Worm (Caenorhabditis elegans): ENCODE results near the gene nspb-3.

The nspb-3 gene

DNA sequence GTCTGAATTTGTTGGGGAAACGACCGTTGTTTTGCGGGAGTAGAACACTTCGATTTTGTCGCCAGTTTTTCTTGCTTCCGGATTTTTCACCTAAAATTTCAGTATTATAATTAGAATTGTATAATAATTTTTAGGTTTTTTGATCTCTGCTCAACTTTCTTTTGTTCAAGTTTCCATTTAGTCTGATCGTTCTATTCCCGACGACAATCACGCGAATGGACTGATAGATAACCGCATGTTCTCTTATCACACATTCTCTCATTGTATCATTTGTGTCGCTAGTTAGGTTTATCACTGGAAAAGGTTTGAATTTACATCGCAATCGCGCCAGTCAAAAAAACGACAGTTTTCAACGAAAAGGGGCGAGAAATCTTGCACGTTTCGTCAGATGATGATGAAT is 39.9 kb downstream of the nspb-3 start:
- no peak for TF ChIP-seq F13H6.1 (tag; optimal IDR thresholded peaks at IDR 0.05)
- no peak for TF ChIP-seq ZK546.5 (tag; optimal IDR thresholded peaks at IDR 0.05)
- peak in 1 of 2 experiments; percentile 17 for TF ChIP-seq lsy-2 (tag; optimal IDR thresholded peaks at IDR 0.05)
- TF ChIP-seq alr-1 (tag; optimal IDR thresholded peaks at IDR 0.05): no peak
- peak; percentile 23 for TF ChIP-seq gmeb-1 (tag; optimal IDR thresholded peaks at IDR 0.05)
- TF ChIP-seq nhr-77 (tag; optimal IDR thresholded peaks at IDR 0.05): no peak
- TF ChIP-seq skn-1 (tag; optimal IDR thresholded peaks at IDR 0.05): no peak
- peak; percentile 7 for TF ChIP-seq nhr-129 (tag; optimal IDR thresholded peaks at IDR 0.05)
- no peak for TF ChIP-seq ceh-82 (tag; optimal IDR thresholded peaks at IDR 0.05)
- TF ChIP-seq unc-39 (tag; optimal IDR thresholded peaks at IDR 0.05): no peak
- no peak for TF ChIP-seq peb-1 (tag; optimal IDR thresholded peaks at IDR 0.05)
- no peak for TF ChIP-seq unc-55 (GFP tag; optimal IDR thresholded peaks at IDR 0.05)
- no peak for TF ChIP-seq mab-5 (tag; optimal IDR thresholded peaks at IDR 0.05)
- TF ChIP-seq nhr-25 (tag; optimal IDR thresholded peaks at IDR 0.05): no peak
- no peak for TF ChIP-seq blmp-1 (tag; optimal IDR thresholded peaks at IDR 0.05; ENCODE audit: insufficient read depth)
- TF ChIP-seq nhr-21 (tag; optimal IDR thresholded peaks at IDR 0.05): peak; percentile 15
- TF ChIP-seq aly-2 (tag; optimal IDR thresholded peaks at IDR 0.05): no peak
- TF ChIP-seq mbf-1 (tag; optimal IDR thresholded peaks at IDR 0.05): no peak
- no peak for TF ChIP-seq elt-3 (tag; optimal IDR thresholded peaks at IDR 0.05)
- TF ChIP-seq lin-11 (tag; optimal IDR thresholded peaks at IDR 0.05): no peak
- no peak for TF ChIP-seq Y55F3AM.14 (GFP tag; optimal IDR thresholded peaks at IDR 0.05)
- peak; percentile 83 for TF ChIP-seq sma-9 (GFP tag; optimal IDR thresholded peaks at IDR 0.05)
- TF ChIP-seq sma-9 (tag; optimal IDR thresholded peaks at IDR 0.05): no peak
- TF ChIP-seq crh-2 (tag; optimal IDR thresholded peaks at IDR 0.05): peak; percentile 47
- TF ChIP-seq ceh-16 (tag; optimal IDR thresholded peaks at IDR 0.05): no peak
- TF ChIP-seq lin-39 (tag; optimal IDR thresholded peaks at IDR 0.05): no peak
- peak; percentile 26 for TF ChIP-seq sma-3 (GFP tag; optimal IDR thresholded peaks at IDR 0.05)
- TF ChIP-seq dmd-4 (tag; optimal IDR thresholded peaks at IDR 0.05): no peak
- no peak for TF ChIP-seq snpc-4 (tag; optimal IDR thresholded peaks at IDR 0.05)
- no peak for TF ChIP-seq nhr-10 (tag; optimal IDR thresholded peaks at IDR 0.05)
- no peak for TF ChIP-seq ztf-1 (GFP tag; conservative IDR thresholded peaks at IDR 0.05)
- peak; percentile 97 for TF ChIP-seq fos-1 (tag; optimal IDR thresholded peaks at IDR 0.05)
- TF ChIP-seq R02D3.7 (tag; optimal IDR thresholded peaks at IDR 0.05): no peak

DNA sequence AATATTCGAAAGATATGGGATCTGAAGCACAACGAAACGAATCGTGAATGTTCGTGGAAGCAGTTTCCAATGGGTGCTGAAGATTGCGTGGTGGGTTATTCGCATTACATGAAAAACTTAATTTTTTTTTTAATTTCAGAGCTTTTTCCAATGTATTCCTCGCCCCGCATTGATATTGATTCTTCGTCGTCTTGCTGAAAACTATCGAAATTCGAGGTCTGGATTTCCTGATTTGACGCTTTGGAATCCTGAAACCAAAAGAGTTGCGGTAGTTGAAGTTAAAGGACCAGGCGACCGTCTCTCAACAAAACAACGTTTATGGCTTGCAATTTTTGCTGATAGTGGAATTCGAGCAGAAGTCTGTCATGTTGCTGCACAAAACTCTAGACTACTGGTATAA is 42.7 kb downstream of the nspb-3 start:
- TF ChIP-seq nhr-6 (tag; optimal IDR thresholded peaks at IDR 0.05): no peak
- TF ChIP-seq lin-13 (GFP tag; optimal IDR thresholded peaks at IDR 0.05): no peak
- TF ChIP-seq ceh-16 (tag; optimal IDR thresholded peaks at IDR 0.05): no peak
- TF ChIP-seq lin-39 (tag; optimal IDR thresholded peaks at IDR 0.05): no peak
- no peak for TF ChIP-seq elt-3 (tag; optimal IDR thresholded peaks at IDR 0.05)
- TF ChIP-seq blmp-1 (tag; optimal IDR thresholded peaks at IDR 0.05; ENCODE audit: insufficient read depth): no peak
- TF ChIP-seq unc-39 (tag; optimal IDR thresholded peaks at IDR 0.05): no peak
- TF ChIP-seq nhr-25 (tag; optimal IDR thresholded peaks at IDR 0.05): no peak
- TF ChIP-seq sma-3 (GFP tag; optimal IDR thresholded peaks at IDR 0.05): no peak
- no peak for TF ChIP-seq C34F6.9 (tag; optimal IDR thresholded peaks at IDR 0.05)
- TF ChIP-seq mbf-1 (tag; optimal IDR thresholded peaks at IDR 0.05): no peak
- no peak for TF ChIP-seq snpc-4 (tag; optimal IDR thresholded peaks at IDR 0.05)
- TF ChIP-seq dmd-4 (tag; optimal IDR thresholded peaks at IDR 0.05): no peak
- TF ChIP-seq nhr-23 (tag; optimal IDR thresholded peaks at IDR 0.05): no peak
- no peak for TF ChIP-seq ama-1 (optimal IDR thresholded peaks at IDR 0.05)
- no peak for TF ChIP-seq mdl-1 (tag; optimal IDR thresholded peaks at IDR 0.05)
- TF ChIP-seq nhr-10 (tag; optimal IDR thresholded peaks at IDR 0.05): no peak

ce11 chrIV:6548609-6549008 is 46.2 kb downstream of the nspb-3 start, which contains the start of gene fan-1:
Gene fan-1, plus strand, starts transcription at chrIV:6548686.
- peak; percentile 23 for TF ChIP-seq nhr-21 (tag; optimal IDR thresholded peaks at IDR 0.05)
- TF ChIP-seq nhr-129 (tag; optimal IDR thresholded peaks at IDR 0.05): peak; percentile 56
- TF ChIP-seq mdl-1 (tag; optimal IDR thresholded peaks at IDR 0.05): no peak
- TF ChIP-seq sma-9 (GFP tag; optimal IDR thresholded peaks at IDR 0.05): peak; percentile 72
- no peak for TF ChIP-seq sma-9 (tag; optimal IDR thresholded peaks at IDR 0.05)
- peak; percentile 69 for TF ChIP-seq lin-13 (GFP tag; optimal IDR thresholded peaks at IDR 0.05)
- peak; percentile 23 for TF ChIP-seq fos-1 (tag; optimal IDR thresholded peaks at IDR 0.05)
- TF ChIP-seq sma-3 (GFP tag; optimal IDR thresholded peaks at IDR 0.05): peak; percentile 39
- no peak for TF ChIP-seq lin-39 (tag; optimal IDR thresholded peaks at IDR 0.05)
- TF ChIP-seq C34F6.9 (tag; optimal IDR thresholded peaks at IDR 0.05): peak; percentile 70
- peak; percentile 30 for TF ChIP-seq crh-2 (tag; optimal IDR thresholded peaks at IDR 0.05)
- peak; percentile 5 for TF ChIP-seq snpc-4 (tag; optimal IDR thresholded peaks at IDR 0.05)
- TF ChIP-seq F13H6.1 (tag; optimal IDR thresholded peaks at IDR 0.05): peak; percentile 38
- no peak for TF ChIP-seq dmd-4 (tag; optimal IDR thresholded peaks at IDR 0.05)
- TF ChIP-seq gmeb-1 (tag; optimal IDR thresholded peaks at IDR 0.05): peak; percentile 97
- peak; percentile 43 to 80 for TF ChIP-seq lsy-2 (tag; optimal IDR thresholded peaks at IDR 0.05)
- TF ChIP-seq unc-55 (GFP tag; optimal IDR thresholded peaks at IDR 0.05): peak; percentile 93
- TF ChIP-seq skn-1 (tag; optimal IDR thresholded peaks at IDR 0.05): no peak
- TF ChIP-seq sem-4 (tag; optimal IDR thresholded peaks at IDR 0.05): peak; percentile 20
- TF ChIP-seq nhr-25 (tag; optimal IDR thresholded peaks at IDR 0.05): peak; percentile 9

Data from whole organism, L2 larva.